Fruit fly (Drosophila melanogaster): ENCODE data around the gene ver.

DNA sequence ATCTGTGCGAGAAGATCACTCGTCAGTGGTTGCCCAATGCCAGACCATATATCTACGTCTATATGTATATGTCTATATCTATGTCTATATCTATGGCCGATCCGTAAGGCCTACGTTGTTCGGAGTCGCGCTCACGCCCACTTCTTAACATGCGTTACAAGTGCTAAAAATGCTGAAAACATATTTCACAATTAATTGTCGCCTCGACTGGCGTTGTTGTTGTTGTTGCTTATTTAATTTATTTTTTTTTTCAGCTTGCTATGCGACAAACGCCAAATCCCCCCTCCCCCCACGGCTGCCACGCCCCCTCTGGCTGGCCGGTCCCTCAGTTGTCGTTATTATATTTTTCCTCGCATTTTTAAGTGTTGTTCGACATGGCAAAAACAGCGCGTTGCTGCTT lies 40.5 kb downstream of the ver start:
- TF ChIP-seq Myc (optimal IDR thresholded peaks at IDR 0.05) = no peak
- TF ChIP-seq ttk (optimal IDR thresholded peaks at IDR 0.05) = no peak
- TF ChIP-seq psq (optimal IDR thresholded peaks at IDR 0.05) = no peak
- TF ChIP-seq insv (optimal IDR thresholded peaks at IDR 0.05) = no peak
- no peak for TF ChIP-seq Sin3A (optimal IDR thresholded peaks at IDR 0.05)
- no peak for TF ChIP-seq h (optimal IDR thresholded peaks at IDR 0.05)

Measured in Kc167 (cell line).